Worm (Caenorhabditis elegans) whole organism, L1 larva: ENCODE measurements around the gene cest-9.2.

ENCODE experiments used
- aly-2 ChIP-seq: fragments of 150-350 bp; optimal IDR thresholded peaks from 2 replicates; lab custom pipeline; 2014; ENCODE audit warnings: missing biosample characterization, missing genetic modification characterization
- ces-1 ChIP-seq: fragments of 150-350 bp; optimal IDR thresholded peaks from 2 replicates; lab custom pipeline; 2014; ENCODE audit warnings: missing biosample characterization, missing genetic modification reagents, missing genetic modification characterization
- lin-35 ChIP-seq, 2 experiments: fragments of 150-350 bp; optimal IDR thresholded peaks; 2 replicates each; lab custom pipeline; 2014; ENCODE audit warnings: missing biosample characterization in 2 of 2, missing genetic modification characterization in 2 of 2, missing genetic modification reagents in 2 of 2
- mdl-1 ChIP-seq, 2 experiments: fragments of 150-350 bp; optimal IDR thresholded peaks; 2 replicates each; lab custom pipeline; 2014 to 2017; ENCODE audit warnings: missing biosample characterization in 2 of 2, missing genetic modification characterization in 2 of 2, inconsistent platforms in 1 of 2
- nhr-76 ChIP-seq: sonication (generic microtip); optimal IDR thresholded peaks from 2 replicates; lab custom pipeline; 2017; ENCODE audit warnings: missing biosample characterization, missing genetic modification characterization

- TF ChIP-seq mdl-1 (tag; optimal IDR thresholded peaks at IDR 0.05; lab: Kevin White, UChicago) (no peak), nhr-76 (tag; lab: Kevin White, UChicago) (no peak), lin-35 (GFP tag; optimal IDR thresholded peaks at IDR 0.05; lab: Kevin White, UChicago) (no peak), aly-2 (tag; lab: Kevin White, UChicago) (no peak), ces-1 (GFP tag; lab: Kevin White, UChicago) (no peak)
Measured at ce11 chrX:12186592-12186991, 35.3 kb upstream of the cest-9.2 start.
